Fruit fly (Drosophila melanogaster) Kc167 (cell line): ENCODE results near the gene Adgf-A2.

Experiments used
- Myc ChIP-seq: fragments of >200 bp; optimal IDR thresholded peaks from 2 replicates; lab custom pipeline; 2017; ENCODE audit warnings: missing external identifiers
- Sin3A ChIP-seq: fragments of >200 bp; optimal IDR thresholded peaks from 2 replicates; lab custom pipeline; 2018; ENCODE audit warnings: missing external identifiers
- h ChIP-seq: fragments of >200 bp; optimal IDR thresholded peaks from 3 replicates; lab custom pipeline; 2018; ENCODE audit warnings: missing external identifiers
- insv ChIP-seq: fragments of >200 bp; optimal IDR thresholded peaks from 3 replicates; lab custom pipeline; 2018; ENCODE audit warnings: missing external identifiers
- psq ChIP-seq: fragments of >200 bp; optimal IDR thresholded peaks from 2 replicates; lab custom pipeline; 2017; ENCODE audit warnings: missing external identifiers
- ttk ChIP-seq: sonication (Bioruptor generic); optimal IDR thresholded peaks from 2 replicates; lab custom pipeline; 2017; ENCODE audit warnings: missing external identifiers

Gene Adgf-A2

dm6 chr3L:17757156-17758083, 6.5 kb downstream of the Adgf-A2 start:
- TF ChIP-seq ttk (lab: Kevin White, UChicago), result no peak
- TF ChIP-seq psq, result no peak
- no peak for TF ChIP-seq Myc (lab: Kevin White, UChicago)
- TF ChIP-seq insv, result no peak
- TF ChIP-seq Sin3A (lab: Kevin White, UChicago), result no peak

- no peak for TF ChIP-seq ttk (lab: Kevin White, UChicago)
Measured at dm6 chr3L:17754285-17754684, 9.7 kb downstream of the Adgf-A2 start.

- TF ChIP-seq insv (no peak), Myc (lab: Kevin White, UChicago) (no peak), h (no peak), psq (no peak), Sin3A (lab: Kevin White, UChicago) (no peak), ttk (lab: Kevin White, UChicago) (no peak)
Measured at dm6 chr3L:17750488-17750887, 13.5 kb downstream of the Adgf-A2 start, which contains the start of gene Adgf-B. Adgf-B (minus strand) TSS chr3L:17750588.

dm6 chr3L:17746760-17747159, 17.2 kb downstream of the Adgf-A2 start, which contains the start of gene CG6034:
CG6034 (minus strand) TSS chr3L:17746860.
- TF ChIP-seq psq, result no peak
- no peak for TF ChIP-seq h
- TF ChIP-seq Myc (lab: Kevin White, UChicago), result no peak
- no peak for TF ChIP-seq insv
- TF ChIP-seq Sin3A (lab: Kevin White, UChicago), result no peak
- no peak for TF ChIP-seq ttk (lab: Kevin White, UChicago)

DNA sequence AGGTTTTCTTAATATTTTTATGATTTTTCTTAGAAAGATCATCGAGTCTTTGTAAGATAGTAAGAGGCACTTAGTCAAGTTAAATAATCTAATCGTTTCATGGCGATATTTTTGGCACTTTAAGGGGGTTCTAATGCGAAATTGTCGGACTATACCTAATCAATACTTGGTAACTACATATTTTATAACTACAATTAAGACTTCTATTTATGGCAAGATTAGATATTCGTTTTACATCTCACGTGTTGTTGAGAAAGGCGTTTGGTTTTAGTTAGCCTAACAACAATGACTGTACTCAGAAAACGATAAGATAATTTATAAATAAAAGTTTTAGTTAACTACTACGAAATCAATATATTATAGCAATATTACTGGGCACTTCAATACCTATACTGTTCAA, 21.4 kb downstream of the Adgf-A2 start:
- TF ChIP-seq Myc (lab: Kevin White, UChicago) (no peak), h (no peak), Sin3A (lab: Kevin White, UChicago) (no peak), psq (no peak), insv (no peak), ttk (lab: Kevin White, UChicago) (no peak)

dm6 chr3L:17740471-17740870, 23.5 kb downstream of the Adgf-A2 start, which contains the start of gene CG7460:
CG7460 (plus strand) TSS chr3L:17740540.
- TF ChIP-seq psq, result no peak
- TF ChIP-seq Myc (lab: Kevin White, UChicago), result no peak
- no peak for TF ChIP-seq Sin3A (lab: Kevin White, UChicago)
- no peak for TF ChIP-seq insv
- TF ChIP-seq ttk (lab: Kevin White, UChicago), result no peak
- no peak for TF ChIP-seq h

DNA sequence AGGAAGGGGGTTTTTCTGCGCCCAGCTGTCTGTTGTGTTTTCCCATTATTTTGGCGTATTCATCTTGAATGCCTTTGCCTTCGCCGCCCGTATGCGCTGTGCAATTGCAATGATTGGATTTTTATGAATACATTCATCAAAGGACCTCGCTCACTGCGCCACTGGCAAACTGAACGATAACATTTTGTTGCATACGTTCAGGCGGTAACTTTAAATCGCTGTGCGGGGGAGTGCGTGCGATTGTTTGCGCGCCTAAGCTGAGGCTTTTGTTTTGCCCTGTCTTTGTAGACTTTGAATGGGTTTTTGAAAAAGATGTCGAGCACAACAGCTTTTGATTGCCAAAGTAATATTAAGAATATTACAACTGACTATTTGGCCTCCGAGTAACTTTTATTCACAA, 24.3 kb downstream of the Adgf-A2 start:
- TF ChIP-seq insv (no peak), ttk (lab: Kevin White, UChicago) (no peak), Myc (lab: Kevin White, UChicago) (no peak), Sin3A (lab: Kevin White, UChicago) (no peak), psq (no peak), h (no peak)

dm6 chr3L:17729278-17729677, 34.7 kb downstream of the Adgf-A2 start, which contains the start of gene CG6052:
CG6052 (minus strand) TSS chr3L:17729378.
- no peak for TF ChIP-seq insv
- TF ChIP-seq ttk (lab: Kevin White, UChicago), result no peak
- no peak for TF ChIP-seq h
- no peak for TF ChIP-seq Sin3A (lab: Kevin White, UChicago)
- TF ChIP-seq Myc (lab: Kevin White, UChicago), result no peak

- no peak for TF ChIP-seq Sin3A (lab: Kevin White, UChicago)
- no peak for TF ChIP-seq psq
- no peak for TF ChIP-seq ttk (lab: Kevin White, UChicago)
- no peak for TF ChIP-seq insv
- TF ChIP-seq h, result no peak
Measured at dm6 chr3L:17719754-17720153, 44.2 kb downstream of the Adgf-A2 start, which contains the start of gene CheB74a. CheB74a (minus strand) TSS chr3L:17719854.
